Worm (Caenorhabditis elegans): ENCODE data around the gene sphk-1.

DNA sequence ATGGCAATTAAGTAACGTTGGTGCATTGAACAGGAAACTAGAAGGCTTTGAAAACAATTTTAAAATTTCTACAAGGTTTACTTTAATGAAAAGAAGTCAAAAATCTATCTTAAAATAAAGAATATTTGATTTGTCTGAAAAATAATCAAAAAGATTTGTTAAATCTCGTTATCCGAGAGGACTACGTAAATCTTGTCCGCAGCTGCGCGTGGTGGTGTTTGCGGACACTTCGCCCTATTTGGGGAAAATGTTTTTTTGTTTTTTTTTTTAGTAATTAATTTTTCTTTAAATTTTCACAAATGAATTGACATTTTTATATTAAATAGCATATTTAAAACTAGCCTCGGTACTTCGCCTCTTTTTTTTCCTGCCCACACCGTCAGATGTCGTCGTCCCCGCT lies 17.5 kb downstream of the sphk-1 start:
- TF ChIP-seq ztf-23 (GFP tag; IDR thresholded peaks at IDR 0.05), result no peak
- TF ChIP-seq cog-1 (tag; optimal IDR thresholded peaks at IDR 0.05), result no peak
- no peak for TF ChIP-seq tab-1 (GFP tag; IDR thresholded peaks at IDR 0.05)
- no peak for TF ChIP-seq klf-2 (GFP tag; conservative IDR thresholded peaks at IDR 0.05)
- no peak for TF ChIP-seq ref-1 (GFP tag; conservative IDR thresholded peaks at IDR 0.05)
- TF ChIP-seq ztf-29 (GFP tag; IDR thresholded peaks at IDR 0.05), result no peak
- TF ChIP-seq med-1 (GFP tag; optimal IDR thresholded peaks at IDR 0.05; ENCODE audit: insufficient read depth), result no peak
- no peak for TF ChIP-seq flt-1 (GFP tag; IDR thresholded peaks at IDR 0.05)

All from whole organism, midembryonic.